Fruit fly (Drosophila melanogaster) whole organism, embryonic: Measurements from ENCODE around the gene CG11396.
A peak's percentile ranks its signal among the peaks of the same experiment; 100 is the strongest.

Source experiments
- B-H1 ChIP-seq: fragments of 200-800 bp; sonication (Bioruptor generic); IDR thresholded peaks from 3 replicates; pipeline ENCODE4 v1.3.6; 2022; ENCODE audit warnings: missing biosample characterization, missing genetic modification characterization
- CG11398 ChIP-seq: fragments of 200-800 bp; sonication (Bioruptor generic); optimal IDR thresholded peaks from 2 replicates; lab custom pipeline; 2016; ENCODE audit warnings: missing biosample characterization, missing genetic modification characterization
- CG13123 ChIP-seq: fragments of 200-800 bp; sonication (Bioruptor generic); optimal IDR thresholded peaks from 2 replicates; lab custom pipeline; 2016; ENCODE audit warnings: missing biosample characterization, missing genetic modification characterization
- CG13424 ChIP-seq: fragments of 200-800 bp; sonication (Bioruptor generic); optimal IDR thresholded peaks from 2 replicates; lab custom pipeline; 2019; ENCODE audit warnings: missing biosample characterization, mild to moderate bottlenecking, missing genetic modification characterization, moderate library complexity
- CG13894 ChIP-seq: fragments of 200-800 bp; sonication (Bioruptor generic); optimal IDR thresholded peaks from 3 replicates; lab custom pipeline; 2018; ENCODE audit warnings: missing biosample characterization, mild to moderate bottlenecking, missing genetic modification characterization, moderate library complexity
- CG14014 ChIP-seq: fragments of 200-800 bp; sonication (Bioruptor generic); IDR thresholded peaks from 2 replicates; pipeline ENCODE4 v1.3.6; 2022; ENCODE audit warnings: missing biosample characterization, missing genetic modification characterization
- CG15479 ChIP-seq: fragments of 200-800 bp; sonication (Bioruptor generic); optimal IDR thresholded peaks from 3 replicates; lab custom pipeline; 2019; ENCODE audit warnings: missing biosample characterization, mild to moderate bottlenecking, missing genetic modification characterization, moderate library complexity
- CG18599 ChIP-seq: fragments of 200-800 bp; sonication (Bioruptor generic); optimal IDR thresholded peaks from 3 replicates; lab custom pipeline; 2017; ENCODE audit warnings: missing biosample characterization, missing genetic modification characterization, mild to moderate bottlenecking, moderate library complexity, missing genetic modification reagents
- CG3065 ChIP-seq: fragments of 200-800 bp; sonication (Bioruptor generic); optimal IDR thresholded peaks from 2 replicates; lab custom pipeline; 2016; ENCODE audit warnings: missing biosample characterization, missing genetic modification characterization
- CG32767 ChIP-seq: fragments of 200-800 bp; sonication (Bioruptor generic); IDR thresholded peaks from 2 replicates; pipeline ENCODE4 v1.3.6; 2022; ENCODE audit warnings: missing biosample characterization, missing genetic modification characterization
- CG3281 ChIP-seq: fragments of 200-800 bp; sonication (Bioruptor generic); optimal IDR thresholded peaks from 3 replicates; lab custom pipeline; 2017; ENCODE audit warnings: missing biosample characterization, mild to moderate bottlenecking, missing genetic modification characterization
- CG3407 ChIP-seq: fragments of 200-800 bp; sonication (Bioruptor generic); optimal IDR thresholded peaks from 2 replicates; lab custom pipeline; 2018; ENCODE audit warnings: missing biosample characterization, mild to moderate bottlenecking, missing genetic modification characterization
- CG34224 ChIP-seq: fragments of 200-800 bp; sonication (Bioruptor generic); IDR thresholded peaks from 3 replicates; pipeline ENCODE4 v1.3.6; 2022; ENCODE audit warnings: missing biosample characterization, missing genetic modification characterization; ENCODE audit not compliant: partially characterized antibody
- CG5180 ChIP-seq: fragments of 200-800 bp; sonication (Bioruptor generic); optimal IDR thresholded peaks from 3 replicates; lab custom pipeline; 2017; ENCODE audit warnings: missing biosample characterization, missing genetic modification characterization, mild to moderate bottlenecking, moderate library complexity, missing genetic modification reagents
- CG5953 ChIP-seq: fragments of 200-800 bp; sonication (Bioruptor generic); IDR thresholded peaks from 2 replicates; pipeline ENCODE4 v1.3.6; 2022; ENCODE audit warnings: missing biosample characterization, missing genetic modification characterization
- CG6254 ChIP-seq: fragments of 200-800 bp; sonication (Bioruptor generic); optimal IDR thresholded peaks from 3 replicates; lab custom pipeline; 2017; ENCODE audit warnings: mild to moderate bottlenecking, missing biosample characterization, missing genetic modification reagents, missing genetic modification characterization
- CG7839 ChIP-seq: fragments of 200-800 bp; sonication (Bioruptor generic); optimal IDR thresholded peaks from 3 replicates; lab custom pipeline; 2018; ENCODE audit warnings: missing biosample characterization, mild to moderate bottlenecking, missing genetic modification characterization, moderate library complexity
- CG7963 ChIP-seq: fragments of 200-800 bp; sonication (Bioruptor generic); IDR thresholded peaks from 3 replicates; pipeline ENCODE4 v1.3.6; 2022; ENCODE audit warnings: missing biosample characterization, missing genetic modification characterization; ENCODE audit not compliant: partially characterized antibody
- CG8290 ChIP-seq, 3 experiments: fragments of 200-800 bp; sonication (Bioruptor generic); optimal IDR thresholded peaks; 2 replicates each; lab custom pipeline; 2016 to 2019; ENCODE audit warnings: missing biosample characterization in 3 of 3, missing genetic modification characterization in 3 of 3, mild to moderate bottlenecking in 2 of 3, moderate library complexity in 1 of 3
- CG8924 ChIP-seq: fragments of 200-800 bp; optimal IDR thresholded peaks from 3 replicates; lab custom pipeline; 2019; ENCODE audit warnings: missing biosample characterization, mild to moderate bottlenecking, missing genetic modification characterization, moderate library complexity
- CG9727 ChIP-seq: fragments of 200-800 bp; sonication (Bioruptor generic); optimal IDR thresholded peaks from 3 replicates; lab custom pipeline; 2017; ENCODE audit warnings: missing biosample characterization, mild to moderate bottlenecking, missing genetic modification characterization
- Dfd ChIP-seq, 2 experiments: fragments of >200 bp; optimal IDR thresholded peaks; 2 replicates each; lab custom pipeline; 2017; ENCODE audit warnings: missing biosample characterization in 2 of 2, missing genetic modification characterization in 2 of 2
- Dip2 ChIP-seq: fragments of 200-800 bp; sonication (Bioruptor generic); IDR thresholded peaks from 2 replicates; pipeline ENCODE4 v1.3.6; 2022; ENCODE audit warnings: missing biosample characterization, missing genetic modification characterization
- Gsc ChIP-seq: fragments of 200-800 bp; sonication (Bioruptor generic); IDR thresholded peaks from 2 replicates; pipeline ENCODE4 v1.3.6; 2022; ENCODE audit warnings: missing biosample characterization, missing genetic modification characterization
- MESR4 ChIP-seq: fragments of 200-800 bp; sonication (Bioruptor generic); optimal IDR thresholded peaks from 2 replicates; lab custom pipeline; 2018; ENCODE audit warnings: missing biosample characterization, mild to moderate bottlenecking, missing genetic modification characterization, moderate library complexity
- Neu2 ChIP-seq: fragments of 200-800 bp; sonication (Bioruptor generic); optimal IDR thresholded peaks from 3 replicates; lab custom pipeline; 2016; ENCODE audit warnings: missing biosample characterization, missing genetic modification characterization, borderline replicate concordance
- Pdp1 ChIP-seq, 2 experiments: fragments of 200-800 bp; sonication (Bioruptor generic); optimal IDR thresholded peaks; 3 replicates each; lab custom pipeline; 2016; ENCODE audit warnings: missing biosample characterization in 2 of 2, missing genetic modification characterization in 2 of 2, mild to moderate bottlenecking in 1 of 2, moderate library complexity in 1 of 2
- Sry-δ ChIP-seq: fragments of 200-800 bp; sonication (Bioruptor generic); optimal IDR thresholded peaks from 2 replicates; lab custom pipeline; 2016; ENCODE audit warnings: missing biosample characterization, missing genetic modification characterization
- ash1 ChIP-seq: fragments of 200-800 bp; sonication (Bioruptor generic); optimal IDR thresholded peaks from 2 replicates; lab custom pipeline; 2018; ENCODE audit warnings: missing biosample characterization, mild to moderate bottlenecking, missing genetic modification characterization
- caup ChIP-seq: fragments of 200-800 bp; sonication (Bioruptor generic); optimal IDR thresholded peaks from 3 replicates; lab custom pipeline; 2017; ENCODE audit warnings: missing biosample characterization, mild to moderate bottlenecking, missing genetic modification characterization, moderate library complexity; ENCODE audit not compliant: severe bottlenecking
- croc ChIP-seq: fragments of 200-800 bp; sonication (Bioruptor generic); conservative IDR thresholded peaks from 3 replicates; pipeline ENCODE4 v1.3.6; 2022; ENCODE audit warnings: missing biosample characterization, missing genetic modification characterization
- exex ChIP-seq: fragments of 200-800 bp; sonication (Bioruptor generic); optimal IDR thresholded peaks from 4 replicates; lab custom pipeline; 2018; ENCODE audit warnings: missing biosample characterization, mild to moderate bottlenecking, missing genetic modification characterization, moderate library complexity
- gro ChIP-seq: fragments of 200-800 bp; sonication (Bioruptor generic); optimal IDR thresholded peaks from 2 replicates; lab custom pipeline; 2016; ENCODE audit warnings: missing biosample characterization, missing genetic modification characterization
- h ChIP-seq: fragments of >200 bp; optimal IDR thresholded peaks from 2 replicates; lab custom pipeline; 2017
- hbn ChIP-seq: fragments of 200-800 bp; sonication (Bioruptor generic); IDR thresholded peaks from 2 replicates; pipeline ENCODE4 v1.3.6; 2022; ENCODE audit warnings: missing biosample characterization, missing genetic modification characterization; ENCODE audit not compliant: partially characterized antibody
- klu ChIP-seq: fragments of 200-800 bp; sonication (Bioruptor generic); IDR thresholded peaks from 2 replicates; pipeline ENCODE4 v1.3.6; 2022; ENCODE audit warnings: missing biosample characterization, missing genetic modification characterization
- lab ChIP-seq: fragments of 200-800 bp; sonication (Bioruptor generic); optimal IDR thresholded peaks from 3 replicates; lab custom pipeline; 2017; ENCODE audit warnings: missing biosample characterization, missing genetic modification characterization, mild to moderate bottlenecking, moderate library complexity, missing genetic modification reagents
- mirr ChIP-seq: fragments of 200-800 bp; sonication (Bioruptor generic); optimal IDR thresholded peaks from 3 replicates; lab custom pipeline; 2018; ENCODE audit warnings: missing biosample characterization, mild to moderate bottlenecking, missing genetic modification characterization
- pnt ChIP-seq: fragments of 200-800 bp; sonication (Bioruptor generic); optimal IDR thresholded peaks from 3 replicates; lab custom pipeline; 2016; ENCODE audit warnings: missing biosample characterization, missing genetic modification characterization
- psq ChIP-seq: fragments of 200-800 bp; sonication (Bioruptor generic); optimal IDR thresholded peaks from 2 replicates; lab custom pipeline; 2017; ENCODE audit warnings: missing biosample characterization, missing genetic modification characterization
- rib ChIP-seq: fragments of 200-800 bp; sonication (Bioruptor generic); IDR thresholded peaks from 2 replicates; pipeline ENCODE4 v1.3.6; 2022; ENCODE audit warnings: missing biosample characterization, missing genetic modification characterization
- salm ChIP-seq: fragments of 200-800 bp; sonication (Bioruptor generic); optimal IDR thresholded peaks from 2 replicates; lab custom pipeline; 2018; ENCODE audit warnings: missing biosample characterization, mild to moderate bottlenecking, missing genetic modification characterization
- scrt ChIP-seq: fragments of 200-800 bp; sonication (Bioruptor generic); optimal IDR thresholded peaks from 2 replicates; lab custom pipeline; 2018; ENCODE audit warnings: missing biosample characterization, mild to moderate bottlenecking, missing genetic modification characterization, moderate library complexity
- sima ChIP-seq: fragments of 200-800 bp; sonication (Bioruptor generic); optimal IDR thresholded peaks from 2 replicates; lab custom pipeline; 2016; ENCODE audit warnings: missing biosample characterization, missing genetic modification characterization
- sug ChIP-seq: fragments of 200-800 bp; optimal IDR thresholded peaks from 2 replicates; lab custom pipeline; 2019; ENCODE audit warnings: missing biosample characterization, mild to moderate bottlenecking, missing genetic modification characterization, moderate library complexity
- unc-4 ChIP-seq: fragments of 200-800 bp; sonication (Bioruptor generic); IDR thresholded peaks from 2 replicates; pipeline ENCODE4 v1.3.6; 2022; ENCODE audit warnings: missing biosample characterization, missing genetic modification characterization; ENCODE audit not compliant: partially characterized antibody

CG11396 gene

dm6 chr3L:20835882-20836281 lies 47.9 kb upstream of the CG11396 start, which contains the start of gene CG3288 (continued):
- TF ChIP-seq pnt (GFP tag; lab: Kevin White, UChicago) = no peak
- TF ChIP-seq, all 482 proteins: peak for 0

dm6 chr3L:20834150-20834549 lies 46.2 kb upstream of the CG11396 start:
- TF ChIP-seq Dip2 (GFP tag; lab: Robert Waterston, UW) = no peak
- no peak for TF ChIP-seq Neu2 (GFP tag; lab: Kevin White, UChicago)
- TF ChIP-seq sima (GFP tag; lab: Kevin White, UChicago) = no peak
- no peak for TF ChIP-seq CG13424 (tag; lab: Kevin White, UChicago)
- no peak for TF ChIP-seq CG5953 (GFP tag; lab: Robert Waterston, UW)
- no peak for TF ChIP-seq MESR4 (GFP tag; lab: Kevin White, UChicago)
- TF ChIP-seq CG9727 (GFP tag; lab: Kevin White, UChicago) = no peak
- TF ChIP-seq Pdp1 (GFP tag; optimal IDR thresholded peaks at IDR 0.05; lab: Kevin White, UChicago) = peak in 1 of 2 experiments; percentile 91

dm6 chr3L:20830361-20830760 lies 42.4 kb upstream of the CG11396 start:
- TF ChIP-seq croc (GFP tag; lab: Robert Waterston, UW) (no peak), psq (no peak), CG8290 (GFP tag; optimal IDR thresholded peaks at IDR 0.05; lab: Kevin White, UChicago) (no peak), CG8290 (tag; optimal IDR thresholded peaks at IDR 0.05; lab: Kevin White, UChicago) (peak in 1 of 2 experiments; percentile 10), CG5953 (GFP tag; lab: Robert Waterston, UW) (no peak), CG6254 (GFP tag; lab: Kevin White, UChicago) (no peak), CG3281 (GFP tag; lab: Kevin White, UChicago) (no peak), salm (tag; lab: Kevin White, UChicago) (no peak), Gsc (GFP tag; lab: Robert Waterston, UW) (no peak), CG34224 (GFP tag; lab: Robert Waterston, UW) (peak; percentile 24; the same call in 1 of the 3 replicates), gro (GFP tag; lab: Kevin White, UChicago) (no peak), CG14014 (GFP tag; lab: Robert Waterston, UW) (no peak), ash1 (GFP tag; lab: Kevin White, UChicago) (no peak), CG11398 (GFP tag; lab: Kevin White, UChicago) (no peak), CG32767 (GFP tag; lab: Robert Waterston, UW) (no peak), sug (peak; percentile 44), lab (GFP tag; lab: Kevin White, UChicago) (peak; percentile 10), CG18599 (GFP tag; lab: Kevin White, UChicago) (no peak), CG5180 (GFP tag; lab: Kevin White, UChicago) (no peak), h (no peak), CG13123 (GFP tag; lab: Kevin White, UChicago) (no peak), rib (GFP tag; lab: Robert Waterston, UW) (no peak), CG7839 (tag; lab: Kevin White, UChicago) (no peak), Dfd (GFP tag; optimal IDR thresholded peaks at IDR 0.05; lab: Kevin White, UChicago) (no peak), Sry-δ (GFP tag; lab: Kevin White, UChicago) (no peak), B-H1 (no peak), CG13894 (tag; lab: Kevin White, UChicago) (peak; percentile 12), hbn (no peak), caup (GFP tag; lab: Kevin White, UChicago) (peak; percentile 65), klu (GFP tag; lab: Robert Waterston, UW) (no peak), CG8924 (tag; lab: Kevin White, UChicago) (no peak), CG15479 (no peak), Pdp1 (GFP tag; optimal IDR thresholded peaks at IDR 0.05; lab: Kevin White, UChicago) (peak in 1 of 2 experiments; percentile 16), CG7963 (GFP tag; lab: Robert Waterston, UW) (0 out of 3 replicates have a peak, but pooled peaks have one; percentile 22), mirr (GFP tag; lab: Kevin White, UChicago) (peak; percentile 38), unc-4 (GFP tag; lab: Robert Waterston, UW) (no peak), CG3065 (GFP tag; lab: Kevin White, UChicago) (no peak), exex (tag; lab: Kevin White, UChicago) (peak; percentile 80), scrt (no peak), CG3407 (no peak)
